Fruit fly (Drosophila melanogaster) whole organism, embryonic: ENCODE measurements around the gene anox.

Experiments used
- BEAF-32 ChIP-seq: fragments of 200-800 bp; sonication (Bioruptor generic); optimal IDR thresholded peaks from 3 replicates; lab custom pipeline; 2017; ENCODE audit warnings: missing biosample characterization, missing genetic modification characterization, mild to moderate bottlenecking, moderate library complexity, missing genetic modification reagents
- CG10147 ChIP-seq: fragments of 200-800 bp; sonication (Bioruptor generic); optimal IDR thresholded peaks from 2 replicates; lab custom pipeline; 2019; ENCODE audit warnings: missing biosample characterization, mild to moderate bottlenecking, missing genetic modification characterization, moderate library complexity
- CG10209 ChIP-seq: fragments of 200-800 bp; sonication (Bioruptor generic); optimal IDR thresholded peaks from 3 replicates; lab custom pipeline; 2017; ENCODE audit warnings: missing biosample characterization, mild to moderate bottlenecking, missing genetic modification characterization, missing genetic modification reagents
- CG10462 ChIP-seq: fragments of 200-800 bp; sonication (Bioruptor generic); optimal IDR thresholded peaks from 2 replicates; lab custom pipeline; 2016; ENCODE audit warnings: missing biosample characterization, missing genetic modification characterization
- CG10654 ChIP-seq: fragments of 200-800 bp; sonication (Bioruptor generic); optimal IDR thresholded peaks from 2 replicates; lab custom pipeline; 2016; ENCODE audit warnings: missing biosample characterization, missing genetic modification characterization
- CG10959 ChIP-seq: fragments of 200-800 bp; sonication (Bioruptor generic); IDR thresholded peaks from 2 replicates; pipeline ENCODE4 v1.3.6; 2022; ENCODE audit warnings: missing biosample characterization, missing genetic modification characterization
- CG11398 ChIP-seq: fragments of 200-800 bp; sonication (Bioruptor generic); optimal IDR thresholded peaks from 2 replicates; lab custom pipeline; 2016; ENCODE audit warnings: missing biosample characterization, missing genetic modification characterization
- CG11456 ChIP-seq: fragments of 200-800 bp; sonication (Bioruptor generic); IDR thresholded peaks from 3 replicates; pipeline ENCODE4 v1.3.6; 2022; ENCODE audit warnings: missing biosample characterization, missing genetic modification characterization
- CG11560 ChIP-seq: fragments of 200-800 bp; sonication (Bioruptor generic); IDR thresholded peaks from 3 replicates; pipeline ENCODE4 v1.3.6; 2022; ENCODE audit warnings: missing biosample characterization, missing genetic modification characterization
- CG15601 ChIP-seq: fragments of 200-800 bp; sonication (Bioruptor generic); optimal IDR thresholded peaks from 3 replicates; lab custom pipeline; 2019; ENCODE audit warnings: missing biosample characterization, mild to moderate bottlenecking, missing genetic modification characterization, moderate library complexity
- CG17912 ChIP-seq: fragments of 200-800 bp; sonication (Bioruptor generic); optimal IDR thresholded peaks from 2 replicates; lab custom pipeline; 2018; ENCODE audit warnings: missing biosample characterization, mild to moderate bottlenecking, missing genetic modification characterization
- CG32532 ChIP-seq: fragments of 200-800 bp; sonication (Bioruptor generic); IDR thresholded peaks from 2 replicates; pipeline ENCODE4 v1.3.6; 2022; ENCODE audit warnings: missing biosample characterization, missing genetic modification characterization
- CG3838 ChIP-seq: fragments of 200-800 bp; sonication (Bioruptor generic); optimal IDR thresholded peaks from 3 replicates; lab custom pipeline; 2016; ENCODE audit warnings: missing biosample characterization, missing genetic modification characterization
- CG4707 ChIP-seq: fragments of 200-800 bp; sonication (Bioruptor generic); optimal IDR thresholded peaks from 2 replicates; lab custom pipeline; 2018; ENCODE audit warnings: missing biosample characterization, mild to moderate bottlenecking, missing genetic modification characterization, moderate library complexity
- CG6689 ChIP-seq: fragments of 200-800 bp; sonication (Bioruptor generic); IDR thresholded peaks from 2 replicates; pipeline ENCODE4 v1.3.6; 2022; ENCODE audit warnings: missing biosample characterization, missing genetic modification characterization
- CG7839 ChIP-seq: fragments of 200-800 bp; sonication (Bioruptor generic); optimal IDR thresholded peaks from 3 replicates; lab custom pipeline; 2018; ENCODE audit warnings: missing biosample characterization, mild to moderate bottlenecking, missing genetic modification characterization, moderate library complexity
- CkIIα-i1 ChIP-seq: fragments of 200-800 bp; sonication (Bioruptor generic); IDR thresholded peaks from 2 replicates; pipeline ENCODE4 v1.3.6; 2022; ENCODE audit warnings: missing biosample characterization, missing genetic modification characterization
- Doc3 ChIP-seq: fragments of 200-800 bp; sonication (Bioruptor generic); IDR thresholded peaks from 3 replicates; pipeline ENCODE4 v1.3.6; 2022; ENCODE audit warnings: missing biosample characterization, missing genetic modification characterization; ENCODE audit not compliant: partially characterized antibody
- Dp ChIP-seq: fragments of 200-800 bp; sonication (Bioruptor generic); optimal IDR thresholded peaks from 2 replicates; lab custom pipeline; 2018; ENCODE audit warnings: missing biosample characterization, mild to moderate bottlenecking, missing genetic modification characterization, moderate library complexity
- E2f2 ChIP-seq: fragments of 200-800 bp; sonication (Bioruptor generic); IDR thresholded peaks from 2 replicates; pipeline ENCODE4 v1.3.6; 2022; ENCODE audit warnings: missing biosample characterization, missing genetic modification characterization
- GATAe ChIP-seq: fragments of 200-800 bp; sonication (Bioruptor generic); conservative IDR thresholded peaks from 2 replicates; pipeline ENCODE4 v1.3.6; 2022; ENCODE audit warnings: missing biosample characterization, missing genetic modification characterization
- HLH54F ChIP-seq: fragments of 200-800 bp; sonication (Bioruptor generic); optimal IDR thresholded peaks from 3 replicates; lab custom pipeline; 2016; ENCODE audit warnings: missing biosample characterization, missing genetic modification characterization
- Lim3 ChIP-seq: fragments of 200-800 bp; sonication (Bioruptor generic); IDR thresholded peaks from 2 replicates; pipeline ENCODE4 v1.3.6; 2022; ENCODE audit warnings: missing biosample characterization, missing genetic modification characterization
- MBD-R2 ChIP-seq: fragments of 200-800 bp; sonication (Bioruptor generic); IDR thresholded peaks from 2 replicates; pipeline ENCODE4 v1.3.6; 2022; ENCODE audit warnings: missing biosample characterization, missing genetic modification characterization
- Max ChIP-seq: fragments of 200-800 bp; sonication (Bioruptor generic); optimal IDR thresholded peaks from 2 replicates; lab custom pipeline; 2016; ENCODE audit warnings: missing biosample characterization, mild to moderate bottlenecking, missing genetic modification characterization
- Meics ChIP-seq: fragments of 200-800 bp; sonication (Bioruptor generic); optimal IDR thresholded peaks from 2 replicates; lab custom pipeline; 2017; ENCODE audit warnings: missing biosample characterization, mild to moderate bottlenecking, missing genetic modification characterization
- al ChIP-seq: fragments of 200-800 bp; sonication (Bioruptor generic); IDR thresholded peaks from 2 replicates; pipeline ENCODE4 v1.3.6; 2022; ENCODE audit warnings: missing biosample characterization, missing genetic modification characterization
- amos ChIP-seq: fragments of 200-800 bp; sonication (Bioruptor generic); IDR thresholded peaks from 2 replicates; pipeline ENCODE4 v1.3.6; 2022; ENCODE audit warnings: missing biosample characterization, missing genetic modification characterization; ENCODE audit not compliant: partially characterized antibody
- caup ChIP-seq: fragments of 200-800 bp; sonication (Bioruptor generic); optimal IDR thresholded peaks from 3 replicates; lab custom pipeline; 2017; ENCODE audit warnings: missing biosample characterization, mild to moderate bottlenecking, missing genetic modification characterization, moderate library complexity; ENCODE audit not compliant: severe bottlenecking
- corto ChIP-seq: fragments of 200-800 bp; sonication (Bioruptor generic); optimal IDR thresholded peaks from 2 replicates; lab custom pipeline; 2016; ENCODE audit warnings: missing biosample characterization, mild to moderate bottlenecking, missing genetic modification characterization, moderate library complexity
- crol ChIP-seq: fragments of 200-800 bp; sonication (Bioruptor generic); IDR thresholded peaks from 2 replicates; pipeline ENCODE4 v1.3.6; 2022; ENCODE audit warnings: missing biosample characterization, missing genetic modification characterization
- dan ChIP-seq: fragments of 200-800 bp; sonication (Bioruptor generic); IDR thresholded peaks from 2 replicates; pipeline ENCODE4 v1.3.6; 2022; ENCODE audit warnings: missing biosample characterization, missing genetic modification characterization
- dmrt11E ChIP-seq: fragments of 200-800 bp; sonication (Bioruptor generic); optimal IDR thresholded peaks from 3 replicates; lab custom pipeline; 2018; ENCODE audit warnings: missing biosample characterization, mild to moderate bottlenecking, missing genetic modification characterization, moderate library complexity
- fu2 ChIP-seq: fragments of 200-800 bp; sonication (Bioruptor generic); optimal IDR thresholded peaks from 2 replicates; lab custom pipeline; 2016; ENCODE audit warnings: missing biosample characterization, missing genetic modification characterization
- gce ChIP-seq: fragments of 200-800 bp; sonication (Bioruptor generic); IDR thresholded peaks from 3 replicates; pipeline ENCODE4 v1.3.6; 2022; ENCODE audit warnings: missing biosample characterization, missing genetic modification characterization
- gsb ChIP-seq: fragments of 200-800 bp; sonication (Bioruptor generic); IDR thresholded peaks from 2 replicates; pipeline ENCODE4 v1.3.6; 2022; ENCODE audit warnings: missing biosample characterization, missing genetic modification characterization
- hbn ChIP-seq: fragments of 200-800 bp; sonication (Bioruptor generic); IDR thresholded peaks from 2 replicates; pipeline ENCODE4 v1.3.6; 2022; ENCODE audit warnings: missing biosample characterization, missing genetic modification characterization; ENCODE audit not compliant: partially characterized antibody
- her ChIP-seq: fragments of 200-800 bp; sonication (Bioruptor generic); optimal IDR thresholded peaks from 2 replicates; lab custom pipeline; 2016; ENCODE audit warnings: missing biosample characterization, missing genetic modification characterization
- mld ChIP-seq: fragments of 200-800 bp; sonication (Bioruptor generic); IDR thresholded peaks from 3 replicates; pipeline ENCODE4 v1.3.6; 2022; ENCODE audit warnings: missing biosample characterization, missing genetic modification characterization; ENCODE audit not compliant: partially characterized antibody
- onecut ChIP-seq: fragments of 200-800 bp; sonication (Bioruptor generic); IDR thresholded peaks from 2 replicates; pipeline ENCODE4 v1.3.6; 2022; ENCODE audit warnings: missing biosample characterization, missing genetic modification characterization
- otp ChIP-seq: fragments of 200-800 bp; sonication (Bioruptor generic); IDR thresholded peaks from 3 replicates; pipeline ENCODE4, ENCODE4 v1.3.6; 2022; ENCODE audit warnings: missing biosample characterization, missing genetic modification characterization
- pum ChIP-seq: fragments of 200-800 bp; sonication (Bioruptor generic); optimal IDR thresholded peaks from 2 replicates; lab custom pipeline; 2016; ENCODE audit warnings: missing biosample characterization, missing genetic modification characterization
- sc ChIP-seq, 3 experiments: fragments of >200 bp in 2 of 3; fragments of 200-800 bp in 1 of 3; sonication (Bioruptor generic) in 1 of 3; optimal IDR thresholded peaks; 2 replicates in 2 of 3; 3 replicates in 1 of 3; lab custom pipeline; 2017; ENCODE audit warnings: mild to moderate bottlenecking in 1 of 3, missing biosample characterization in 1 of 3, missing genetic modification characterization in 1 of 3, missing genetic modification reagents in 1 of 3
- schlank ChIP-seq: fragments of 200-800 bp; sonication (Bioruptor generic); optimal IDR thresholded peaks from 2 replicates; lab custom pipeline; 2018; ENCODE audit warnings: missing biosample characterization, mild to moderate bottlenecking, missing genetic modification characterization
- sim ChIP-seq: fragments of 200-800 bp; sonication (Bioruptor generic); IDR thresholded peaks from 2 replicates; pipeline ENCODE4 v1.3.6; 2022; ENCODE audit warnings: missing biosample characterization, missing genetic modification characterization
- slou ChIP-seq: fragments of 200-800 bp; sonication (Bioruptor generic); optimal IDR thresholded peaks from 3 replicates; lab custom pipeline; 2016; ENCODE audit warnings: missing biosample characterization, missing genetic modification characterization
- zen ChIP-seq: fragments of 200-800 bp; sonication (Bioruptor generic); optimal IDR thresholded peaks from 3 replicates; lab custom pipeline; 2018; ENCODE audit warnings: missing biosample characterization, mild to moderate bottlenecking, missing genetic modification characterization, moderate library complexity
- zen2 ChIP-seq: fragments of 200-800 bp; sonication (Bioruptor generic); IDR thresholded peaks from 3 replicates; pipeline ENCODE4 v1.3.6; 2022; ENCODE audit warnings: missing biosample characterization, missing genetic modification characterization; ENCODE audit not compliant: partially characterized antibody

The anox gene

DNA sequence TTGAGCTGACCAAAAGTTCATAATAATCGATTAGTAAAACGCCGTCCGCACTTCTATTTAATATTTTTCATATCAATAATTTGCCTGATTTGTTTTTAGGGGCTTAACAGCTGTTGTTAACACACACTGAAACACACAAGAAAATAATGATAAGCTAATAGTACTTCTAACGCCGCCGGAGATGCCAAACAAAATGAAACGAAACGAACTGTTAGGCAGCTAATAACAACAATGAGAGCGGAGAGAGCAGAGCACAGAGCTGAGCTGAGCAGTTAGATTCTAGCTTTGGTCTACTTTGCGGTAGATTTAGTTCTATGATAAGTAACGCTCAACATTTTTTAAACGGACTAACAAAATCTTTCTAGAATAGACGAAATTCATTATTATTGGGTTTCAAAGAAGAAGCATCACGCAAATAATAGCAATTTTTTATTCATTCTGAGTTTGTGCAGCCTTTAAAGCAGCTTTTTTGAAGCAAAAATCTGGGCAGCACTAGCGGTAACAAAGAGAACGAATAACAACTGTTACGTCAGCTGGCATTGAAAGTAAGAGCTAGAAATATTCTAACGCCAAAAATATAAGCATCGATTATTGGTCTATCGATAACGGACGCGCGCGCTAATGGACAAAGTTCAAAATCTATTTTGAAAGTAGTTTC lies 12.5 kb downstream of the anox start, which contains the start of gene Abca3 (continued):
- TF ChIP-seq CG15601 (peak; percentile 57), Max (GFP tag; lab: Kevin White, UChicago) (peak; percentile 48), mld (GFP tag; lab: Robert Waterston, UW) (no peak), sc (optimal IDR thresholded peaks at IDR 0.05; lab: Kevin White, UChicago) (no peak), sc (GFP tag; optimal IDR thresholded peaks at IDR 0.05; lab: Kevin White, UChicago) (no peak), pum (peak; percentile 48), CG32532 (peak; percentile 80; the same call in 1 of the 2 replicates), dmrt11E (tag; lab: Kevin White, UChicago) (peak; percentile 43), fu2 (GFP tag; lab: Kevin White, UChicago) (peak; percentile 41), amos (GFP tag; lab: Robert Waterston, UW) (no peak; the same call in 1 of the 2 replicates), CG10462 (GFP tag; lab: Kevin White, UChicago) (no peak), Meics (GFP tag; lab: Kevin White, UChicago) (peak; percentile 77), CG10209 (peak; percentile 52), schlank (peak; percentile 42), otp (GFP tag; lab: Robert Waterston, UW) (no peak), Doc3 (0 out of 3 replicates have a peak, but pooled peaks have one; percentile 24), hbn (no peak), CG10959 (0 out of 2 replicates have a peak, but pooled peaks have one; percentile 13), E2f2 (peak; percentile 84), CG17912 (GFP tag; lab: Kevin White, UChicago) (no peak), crol (GFP tag; lab: Robert Waterston, UW) (no peak), sim (GFP tag; lab: Robert Waterston, UW) (no peak), CG11398 (GFP tag; lab: Kevin White, UChicago) (no peak), CG10654 (peak; percentile 4), CG11560 (peak; percentile 41; the same call in 1 of the 3 replicates), HLH54F (GFP tag; lab: Kevin White, UChicago) (peak; percentile 50), Lim3 (GFP tag; lab: Robert Waterston, UW) (no peak), onecut (GFP tag; lab: Robert Waterston, UW) (no peak), gsb (GFP tag; lab: Robert Waterston, UW) (no peak; the same call in 1 of the 2 replicates), CG10147 (GFP tag; lab: Kevin White, UChicago) (peak; percentile 80), CG4707 (GFP tag; lab: Kevin White, UChicago) (no peak), slou (no peak), her (GFP tag; lab: Kevin White, UChicago) (peak; percentile 41), BEAF-32 (GFP tag; lab: Kevin White, UChicago) (peak; percentile 37), zen (tag; lab: Kevin White, UChicago) (peak; percentile 13), CG3838 (GFP tag; lab: Kevin White, UChicago) (peak; percentile 40), CkIIα-i1 (no peak), MBD-R2 (GFP tag; lab: Robert Waterston, UW) (0 out of 2 replicates have a peak, but pooled peaks have one; percentile 37), GATAe (no peak), caup (GFP tag; lab: Kevin White, UChicago) (peak; percentile 51), gce (GFP tag; lab: Robert Waterston, UW) (no peak), CG6689 (no peak; the same call in 1 of the 2 replicates), CG11456 (GFP tag; lab: Robert Waterston, UW) (0 out of 3 replicates have a peak, but pooled peaks have one; percentile 48), dan (GFP tag; lab: Robert Waterston, UW) (no peak), zen2 (GFP tag; lab: Robert Waterston, UW) (no peak), Dp (peak; percentile 77), corto (GFP tag; lab: Kevin White, UChicago) (no peak), al (GFP tag; lab: Robert Waterston, UW) (peak; percentile 70), CG7839 (tag; lab: Kevin White, UChicago) (peak; percentile 75)
